Worm (Caenorhabditis elegans): ENCODE results near the gene Y57G11B.6.

DNA sequence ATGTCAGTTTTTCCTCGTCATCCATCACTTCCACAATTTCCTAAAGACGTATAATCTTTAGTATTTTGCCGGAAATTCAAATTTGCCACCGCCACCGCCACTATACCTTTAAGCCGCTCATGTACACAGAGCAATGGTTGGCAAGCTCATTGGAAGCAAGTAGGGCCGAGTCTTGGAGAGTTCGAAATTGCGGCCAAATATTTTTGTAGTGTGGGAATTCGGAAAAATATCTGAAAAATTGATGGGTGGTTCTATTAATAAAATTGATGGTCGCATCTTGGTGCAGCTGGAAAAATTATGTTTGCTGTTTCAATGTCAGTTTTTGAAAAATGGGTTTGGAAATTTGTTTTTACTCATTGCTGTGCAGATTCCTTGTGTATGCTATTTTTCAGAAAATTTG lies 16.9 kb upstream of the Y57G11B.6 start:
- TF ChIP-seq W03F9.2 (tag; optimal IDR thresholded peaks at IDR 0.05) (no peak), him-1 (tag; optimal IDR thresholded peaks at IDR 0.05) (no peak)
